Fruit fly (Drosophila melanogaster) whole organism, embryonic: Measurements from ENCODE around the gene P58IPK.

ENCODE experiments used
- ATbp ChIP-seq: fragments of 200-800 bp; sonication (Bioruptor generic); optimal IDR thresholded peaks from 2 replicates; lab custom pipeline; 2017; ENCODE audit warnings: missing biosample characterization, mild to moderate bottlenecking, missing genetic modification characterization, missing genetic modification reagents
- BEAF-32 ChIP-seq: fragments of 200-800 bp; sonication (Bioruptor generic); optimal IDR thresholded peaks from 3 replicates; lab custom pipeline; 2017; ENCODE audit warnings: missing biosample characterization, missing genetic modification characterization, mild to moderate bottlenecking, moderate library complexity, missing genetic modification reagents
- CG11504 ChIP-seq: fragments of 200-800 bp; sonication (Bioruptor generic); optimal IDR thresholded peaks from 3 replicates; lab custom pipeline; 2019; ENCODE audit warnings: missing biosample characterization, mild to moderate bottlenecking, missing genetic modification characterization, moderate library complexity
- CG12236 ChIP-seq: fragments of 200-800 bp; sonication (Bioruptor generic); optimal IDR thresholded peaks from 2 replicates; lab custom pipeline; 2016; ENCODE audit warnings: missing biosample characterization, missing genetic modification characterization
- CG15073 ChIP-seq: fragments of 200-800 bp; sonication (Bioruptor generic); optimal IDR thresholded peaks from 2 replicates; lab custom pipeline; 2016; ENCODE audit warnings: missing biosample characterization, missing genetic modification characterization
- CG15514 ChIP-seq: fragments of 200-800 bp; sonication (Bioruptor generic); optimal IDR thresholded peaks from 3 replicates; lab custom pipeline; 2017; ENCODE audit warnings: missing biosample characterization, missing genetic modification characterization, mild to moderate bottlenecking, moderate library complexity, missing genetic modification reagents
- CG15601 ChIP-seq: fragments of 200-800 bp; sonication (Bioruptor generic); optimal IDR thresholded peaks from 3 replicates; lab custom pipeline; 2019; ENCODE audit warnings: missing biosample characterization, mild to moderate bottlenecking, missing genetic modification characterization, moderate library complexity
- CG17568 ChIP-seq: fragments of 200-800 bp; sonication (Bioruptor generic); optimal IDR thresholded peaks from 2 replicates; lab custom pipeline; 2018; ENCODE audit warnings: missing biosample characterization, mild to moderate bottlenecking, missing genetic modification characterization, moderate library complexity
- CG2202 ChIP-seq: fragments of 200-800 bp; sonication (Bioruptor generic); optimal IDR thresholded peaks from 2 replicates; lab custom pipeline; 2018; ENCODE audit warnings: missing biosample characterization, mild to moderate bottlenecking, missing genetic modification characterization
- CG31388 ChIP-seq: fragments of 200-800 bp; sonication (Bioruptor generic); optimal IDR thresholded peaks from 2 replicates; lab custom pipeline; 2016; ENCODE audit warnings: missing biosample characterization, missing genetic modification characterization
- CG31441 ChIP-seq: fragments of 200-800 bp; sonication (Bioruptor generic); IDR thresholded peaks from 2 replicates; pipeline ENCODE4 v1.3.6; 2022; ENCODE audit warnings: missing biosample characterization, missing genetic modification characterization
- CG3163 ChIP-seq: fragments of 200-800 bp; sonication (Bioruptor generic); optimal IDR thresholded peaks from 3 replicates; lab custom pipeline; 2016; ENCODE audit warnings: missing biosample characterization, missing genetic modification characterization
- CG32772 ChIP-seq: fragments of 200-800 bp; sonication (Bioruptor generic); IDR thresholded peaks from 2 replicates; pipeline ENCODE4 v1.3.6; 2022; ENCODE audit warnings: missing biosample characterization, missing genetic modification characterization
- CG3847 ChIP-seq: fragments of 200-800 bp; sonication (Bioruptor generic); IDR thresholded peaks from 2 replicates; pipeline ENCODE4 v1.3.6; 2022; ENCODE audit warnings: missing biosample characterization, missing genetic modification characterization
- CG5180 ChIP-seq: fragments of 200-800 bp; sonication (Bioruptor generic); optimal IDR thresholded peaks from 3 replicates; lab custom pipeline; 2017; ENCODE audit warnings: missing biosample characterization, missing genetic modification characterization, mild to moderate bottlenecking, moderate library complexity, missing genetic modification reagents
- CG6175 ChIP-seq: fragments of 200-800 bp; sonication (Bioruptor generic); IDR thresholded peaks from 3 replicates; pipeline ENCODE4 v1.3.6; 2022; ENCODE audit warnings: missing biosample characterization, missing genetic modification characterization
- CG6813 ChIP-seq: fragments of 200-800 bp; sonication (Bioruptor generic); optimal IDR thresholded peaks from 2 replicates; lab custom pipeline; 2017; ENCODE audit warnings: missing biosample characterization, missing genetic modification characterization, mild to moderate bottlenecking, moderate library complexity, missing genetic modification reagents
- CG7928 ChIP-seq: fragments of 200-800 bp; sonication (Bioruptor generic); optimal IDR thresholded peaks from 2 replicates; lab custom pipeline; 2017; ENCODE audit warnings: missing biosample characterization, mild to moderate bottlenecking, missing genetic modification characterization
- CG8089 ChIP-seq: fragments of 200-800 bp; sonication (Bioruptor generic); optimal IDR thresholded peaks from 3 replicates; lab custom pipeline; 2016; ENCODE audit warnings: missing biosample characterization, missing genetic modification characterization
- CG8924 ChIP-seq: fragments of 200-800 bp; optimal IDR thresholded peaks from 3 replicates; lab custom pipeline; 2019; ENCODE audit warnings: missing biosample characterization, mild to moderate bottlenecking, missing genetic modification characterization, moderate library complexity
- CG9437 ChIP-seq: fragments of 200-800 bp; sonication (Bioruptor generic); optimal IDR thresholded peaks from 2 replicates; lab custom pipeline; 2018; ENCODE audit warnings: missing biosample characterization, mild to moderate bottlenecking, missing genetic modification characterization
- CkIIα-i1 ChIP-seq: fragments of 200-800 bp; sonication (Bioruptor generic); IDR thresholded peaks from 2 replicates; pipeline ENCODE4 v1.3.6; 2022; ENCODE audit warnings: missing biosample characterization, missing genetic modification characterization
- CoRest ChIP-seq: fragments of 200-800 bp; sonication (Bioruptor generic); optimal IDR thresholded peaks from 3 replicates; lab custom pipeline; 2018; ENCODE audit warnings: missing biosample characterization, mild to moderate bottlenecking, missing genetic modification characterization, moderate library complexity
- Dref ChIP-seq: fragments of 200-800 bp; sonication (Bioruptor generic); IDR thresholded peaks from 2 replicates; pipeline ENCODE4 v1.3.6; 2022; ENCODE audit warnings: missing biosample characterization, missing genetic modification characterization
- Elba2 ChIP-seq: fragments of 200-800 bp; sonication (Bioruptor generic); optimal IDR thresholded peaks from 3 replicates; lab custom pipeline; 2016; ENCODE audit warnings: missing biosample characterization, missing genetic modification characterization
- HLHmδ ChIP-seq: fragments of 200-800 bp; sonication (Bioruptor generic); optimal IDR thresholded peaks from 2 replicates; lab custom pipeline; 2018; ENCODE audit warnings: missing biosample characterization, mild to moderate bottlenecking, missing genetic modification characterization, moderate library complexity
- Jarid2 ChIP-seq: fragments of 200-800 bp; sonication (Bioruptor generic); optimal IDR thresholded peaks from 3 replicates; lab custom pipeline; 2017; ENCODE audit warnings: mild to moderate bottlenecking, missing biosample characterization, missing genetic modification reagents, missing genetic modification characterization
- NFAT ChIP-seq: fragments of 200-800 bp; sonication (Bioruptor generic); IDR thresholded peaks from 2 replicates; pipeline ENCODE4 v1.3.6; 2022; ENCODE audit warnings: missing biosample characterization, missing genetic modification characterization
- Neu2 ChIP-seq: fragments of 200-800 bp; sonication (Bioruptor generic); optimal IDR thresholded peaks from 3 replicates; lab custom pipeline; 2016; ENCODE audit warnings: missing biosample characterization, missing genetic modification characterization, borderline replicate concordance
- Nf-YC ChIP-seq: fragments of 200-800 bp; optimal IDR thresholded peaks from 3 replicates; lab custom pipeline; 2019; ENCODE audit warnings: missing biosample characterization, mild to moderate bottlenecking, missing genetic modification characterization, moderate library complexity
- NfI ChIP-seq: fragments of 200-800 bp; sonication (Bioruptor generic); optimal IDR thresholded peaks from 3 replicates; lab custom pipeline; 2018; ENCODE audit warnings: missing biosample characterization, mild to moderate bottlenecking, missing genetic modification characterization, moderate library complexity
- Spps ChIP-seq: fragments of 200-800 bp; sonication (Bioruptor generic); optimal IDR thresholded peaks from 2 replicates; lab custom pipeline; 2018; ENCODE audit warnings: missing biosample characterization, mild to moderate bottlenecking, missing genetic modification characterization
- Taf1 ChIP-seq: fragments of 200-800 bp; sonication (Bioruptor generic); IDR thresholded peaks from 2 replicates; pipeline ENCODE4 v1.3.6; 2022; ENCODE audit warnings: missing biosample characterization, missing genetic modification characterization
- ash1 ChIP-seq: fragments of 200-800 bp; sonication (Bioruptor generic); optimal IDR thresholded peaks from 2 replicates; lab custom pipeline; 2018; ENCODE audit warnings: missing biosample characterization, mild to moderate bottlenecking, missing genetic modification characterization
- chinmo ChIP-seq: fragments of 200-800 bp; sonication (Bioruptor generic); IDR thresholded peaks from 4 replicates; pipeline ENCODE4 v1.3.6; 2022; ENCODE audit warnings: missing biosample characterization, missing genetic modification characterization; ENCODE audit not compliant: partially characterized antibody
- croc ChIP-seq: fragments of 200-800 bp; sonication (Bioruptor generic); conservative IDR thresholded peaks from 3 replicates; pipeline ENCODE4 v1.3.6; 2022; ENCODE audit warnings: missing biosample characterization, missing genetic modification characterization
- esg ChIP-seq: fragments of 200-800 bp; sonication (Bioruptor generic); conservative IDR thresholded peaks from 2 replicates; pipeline ENCODE4 v1.3.6; 2022; ENCODE audit warnings: missing biosample characterization, missing genetic modification characterization
- hbn ChIP-seq: fragments of 200-800 bp; sonication (Bioruptor generic); IDR thresholded peaks from 2 replicates; pipeline ENCODE4 v1.3.6; 2022; ENCODE audit warnings: missing biosample characterization, missing genetic modification characterization; ENCODE audit not compliant: partially characterized antibody
- insv ChIP-seq, 2 experiments: fragments of 200-800 bp; sonication (Bioruptor generic); optimal IDR thresholded peaks; 3 replicates each; lab custom pipeline; 2016 to 2018; ENCODE audit warnings: missing biosample characterization in 2 of 2, missing genetic modification characterization in 2 of 2
- lov ChIP-seq, 2 experiments: fragments of 200-800 bp in 1 of 2; fragments of >200 bp in 1 of 2; sonication (Bioruptor generic) in 1 of 2; IDR thresholded peaks in 1 of 2; optimal IDR thresholded peaks in 1 of 2; 2 replicates in 1 of 2; 3 replicates in 1 of 2; pipeline versions ENCODE4 v1.3.6 to Lab custom; 2017 to 2022; ENCODE audit warnings: missing biosample characterization in 1 of 2, missing genetic modification characterization in 1 of 2
- pum ChIP-seq: fragments of 200-800 bp; sonication (Bioruptor generic); optimal IDR thresholded peaks from 2 replicates; lab custom pipeline; 2016; ENCODE audit warnings: missing biosample characterization, missing genetic modification characterization
- sens-2 ChIP-seq: fragments of 200-800 bp; sonication (Bioruptor generic); IDR thresholded peaks from 2 replicates; pipeline ENCODE4 v1.3.6; 2022; ENCODE audit warnings: missing biosample characterization, missing genetic modification characterization
- shn ChIP-seq: fragments of 200-800 bp; sonication (Bioruptor generic); optimal IDR thresholded peaks from 3 replicates; lab custom pipeline; 2016; ENCODE audit warnings: missing biosample characterization, missing genetic modification characterization
- sim ChIP-seq: fragments of 200-800 bp; sonication (Bioruptor generic); IDR thresholded peaks from 2 replicates; pipeline ENCODE4 v1.3.6; 2022; ENCODE audit warnings: missing biosample characterization, missing genetic modification characterization
- sug ChIP-seq: fragments of 200-800 bp; optimal IDR thresholded peaks from 2 replicates; lab custom pipeline; 2019; ENCODE audit warnings: missing biosample characterization, mild to moderate bottlenecking, missing genetic modification characterization, moderate library complexity
- tll ChIP-seq, 2 experiments: fragments of 200-800 bp in 1 of 2; fragments of >200 bp in 1 of 2; sonication (Bioruptor generic) in 1 of 2; optimal IDR thresholded peaks; 2 replicates each; lab custom pipeline; 2017 to 2019; ENCODE audit warnings: missing biosample characterization in 2 of 2, missing genetic modification characterization in 2 of 2, mild to moderate bottlenecking in 1 of 2, moderate library complexity in 1 of 2
- unpg ChIP-seq: fragments of 200-800 bp; sonication (Bioruptor generic); optimal IDR thresholded peaks from 3 replicates; lab custom pipeline; 2018; ENCODE audit warnings: missing biosample characterization, mild to moderate bottlenecking, missing genetic modification characterization, moderate library complexity
- yki ChIP-seq: fragments of >200 bp; optimal IDR thresholded peaks from 3 replicates; lab custom pipeline; 2018
- zfh2 ChIP-seq: fragments of 200-800 bp; sonication (Bioruptor generic); optimal IDR thresholded peaks from 2 replicates; lab custom pipeline; 2016; ENCODE audit warnings: missing biosample characterization, missing genetic modification characterization

Gene P58IPK

dm6 chr3R:9626880-9627401 is 40.2 kb downstream of the P58IPK start, which contains the start of the genes CG9427 and CG8319 (continued):
- no peak for TF ChIP-seq sens-2 (GFP tag; lab: Robert Waterston, UW)
- TF ChIP-seq CG8924 (tag; lab: Kevin White, UChicago), result peak; percentile 76
- TF ChIP-seq CG12236, result no peak
- peak; percentile 79 for TF ChIP-seq Nf-YC
- TF ChIP-seq Taf1 (GFP tag; lab: Robert Waterston, UW), result no peak
- no peak for TF ChIP-seq CG11504 (tag; lab: Kevin White, UChicago)
- no peak for TF ChIP-seq ash1
- peak; percentile 45 for TF ChIP-seq pum (GFP tag; lab: Kevin White, UChicago)
- peak; percentile 56; the same call in 1 of the 2 replicates for TF ChIP-seq esg
- peak; percentile 63 for TF ChIP-seq unpg (GFP tag; lab: Kevin White, UChicago)
- TF ChIP-seq CG3163 (GFP tag; lab: Kevin White, UChicago), result peak; percentile 10
- TF ChIP-seq CG6813 (GFP tag; lab: Kevin White, UChicago), result no peak
- TF ChIP-seq CG15514 (GFP tag; lab: Kevin White, UChicago), result peak; percentile 79
- peak in 1 of 2 experiments; percentile 94 for TF ChIP-seq tll (GFP tag; optimal IDR thresholded peaks at IDR 0.05; lab: Kevin White, UChicago)
- TF ChIP-seq hbn, result peak; percentile 86
- peak; percentile 90 for TF ChIP-seq CG31441 (GFP tag; lab: Robert Waterston, UW)
- TF ChIP-seq CG31388 (GFP tag; lab: Kevin White, UChicago), result peak; percentile 36
- peak; percentile 72 for TF ChIP-seq sug
- peak; percentile 33 for TF ChIP-seq CG15601
- no peak for TF ChIP-seq yki (lab: Kevin White, UChicago)
- TF ChIP-seq CG7928 (GFP tag; lab: Kevin White, UChicago), result no peak
- no peak for TF ChIP-seq CG32772
- TF ChIP-seq chinmo (GFP tag; lab: Robert Waterston, UW), result 0 out of 4 replicates have a peak, but pooled peaks have one; percentile 44
- no peak for TF ChIP-seq ATbp
- no peak for TF ChIP-seq sim (GFP tag; lab: Robert Waterston, UW)
- TF ChIP-seq CoRest (tag; lab: Kevin White, UChicago), result peak; percentile 76
- peak; percentile 16 for TF ChIP-seq Elba2 (GFP tag; lab: Kevin White, UChicago)
- TF ChIP-seq CG6175 (GFP tag; lab: Robert Waterston, UW), result no peak
- TF ChIP-seq Spps (tag; lab: Kevin White, UChicago), result peak; percentile 50
- TF ChIP-seq CG8089 (GFP tag; lab: Kevin White, UChicago), result no peak
- no peak for TF ChIP-seq insv (GFP tag; optimal IDR thresholded peaks at IDR 0.05; lab: Kevin White, UChicago)
- peak; percentile 55 for TF ChIP-seq CG3847
- TF ChIP-seq shn (GFP tag; lab: Kevin White, UChicago), result peak; percentile 16
- TF ChIP-seq CkIIα-i1 (GFP tag; lab: Robert Waterston, UW), result no peak
- peak; percentile 91 for TF ChIP-seq BEAF-32 (GFP tag; lab: Kevin White, UChicago)
- no peak for TF ChIP-seq Jarid2 (GFP tag; lab: Kevin White, UChicago)
- TF ChIP-seq NfI (GFP tag; lab: Kevin White, UChicago), result peak; percentile 47
- no peak for TF ChIP-seq CG15073 (GFP tag; lab: Kevin White, UChicago)
- TF ChIP-seq CG9437 (GFP tag; lab: Kevin White, UChicago), result peak; percentile 9
- no peak for TF ChIP-seq Neu2 (GFP tag; lab: Kevin White, UChicago)
- no peak for TF ChIP-seq CG17568
- TF ChIP-seq lov (optimal IDR thresholded peaks at IDR 0.05; lab: Kevin White, UChicago), result no peak
- no peak for TF ChIP-seq lov (GFP tag; IDR thresholded peaks at IDR 0.05; lab: Robert Waterston, UW)
- no peak for TF ChIP-seq CG2202 (tag; lab: Kevin White, UChicago)
- TF ChIP-seq HLHmδ, result no peak
- no peak for TF ChIP-seq CG5180
- TF ChIP-seq zfh2 (GFP tag; lab: Kevin White, UChicago), result peak; percentile 54
- TF ChIP-seq Dref, result peak; percentile 70
- TF ChIP-seq NFAT (GFP tag; lab: Robert Waterston, UW), result peak; percentile 42
- no peak for TF ChIP-seq croc
